Fruit fly (Drosophila melanogaster): Measurements from ENCODE around the gene CG12523.

CG12523 gene

DNA sequence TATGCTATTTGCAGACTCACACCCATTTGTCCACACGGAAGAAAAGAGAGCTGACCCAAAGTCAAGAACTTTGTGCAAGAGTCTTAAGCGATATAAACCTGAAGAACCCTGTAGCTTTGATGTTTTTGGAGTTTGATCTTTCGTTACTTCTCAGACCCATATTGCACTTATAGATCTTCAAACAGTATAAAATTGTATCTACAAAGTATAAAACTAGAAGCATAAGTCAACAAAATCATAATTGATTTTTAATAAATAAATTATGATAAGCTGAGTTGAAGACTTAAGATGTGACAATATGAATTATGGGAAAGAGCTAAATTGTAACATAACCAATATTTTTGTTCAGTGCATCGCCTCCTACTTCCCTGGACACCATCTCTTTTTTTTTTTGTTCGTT is 26.4 kb downstream of the CG12523 start (continued):
- TF ChIP-seq Tbp (GFP tag; optimal IDR thresholded peaks at IDR 0.05) (no peak), gsb (GFP tag; IDR thresholded peaks at IDR 0.05) (no peak), ara (GFP tag; IDR thresholded peaks at IDR 0.05) (no peak), emc (GFP tag; optimal IDR thresholded peaks at IDR 0.05) (no peak), Hey (tag; optimal IDR thresholded peaks at IDR 0.05) (no peak), fd3F (GFP tag; optimal IDR thresholded peaks at IDR 0.05) (no peak), Hr3 (GFP tag; optimal IDR thresholded peaks at IDR 0.05) (peak; percentile 17), NC2β (GFP tag; optimal IDR thresholded peaks at IDR 0.05) (no peak), wdn (GFP tag; IDR thresholded peaks at IDR 0.05) (no peak), zen (tag; optimal IDR thresholded peaks at IDR 0.05) (no peak), Chrac-16 (GFP tag; optimal IDR thresholded peaks at IDR 0.05) (no peak), CG10462 (GFP tag; optimal IDR thresholded peaks at IDR 0.05) (no peak), CG1233 (GFP tag; optimal IDR thresholded peaks at IDR 0.05) (peak; percentile 13), Mes4 (GFP tag; optimal IDR thresholded peaks at IDR 0.05) (no peak), CG8281 (tag; optimal IDR thresholded peaks at IDR 0.05) (peak; percentile 7), CoRest (tag; optimal IDR thresholded peaks at IDR 0.05) (peak; percentile 39), bowl (GFP tag; IDR thresholded peaks at IDR 0.05) (no peak), Nf-YB (GFP tag; optimal IDR thresholded peaks at IDR 0.05) (peak; percentile 13), schlank (tag; optimal IDR thresholded peaks at IDR 0.05) (no peak), CG33557 (GFP tag; optimal IDR thresholded peaks at IDR 0.05) (no peak), cas (GFP tag; IDR thresholded peaks at IDR 0.05) (no peak), slbo (GFP tag; IDR thresholded peaks at IDR 0.05) (peak; percentile 27; the same call in 1 of the 2 replicates), BtbVII (GFP tag; optimal IDR thresholded peaks at IDR 0.05) (peak; percentile 26), az2 (GFP tag; optimal IDR thresholded peaks at IDR 0.05) (no peak), Aef1 (GFP tag; IDR thresholded peaks at IDR 0.05) (no peak), chif (GFP tag; optimal IDR thresholded peaks at IDR 0.05) (no peak), gro (GFP tag; optimal IDR thresholded peaks at IDR 0.05) (no peak), dmrt11E (tag; optimal IDR thresholded peaks at IDR 0.05) (no peak), Camta (GFP tag; optimal IDR thresholded peaks at IDR 0.05) (no peak), CG18619 (GFP tag; optimal IDR thresholded peaks at IDR 0.05) (peak; percentile 57), tna (GFP tag; IDR thresholded peaks at IDR 0.05; ENCODE audit: partially characterized antibody) (no peak), CG6689 (GFP tag; IDR thresholded peaks at IDR 0.05) (no peak), CTCF (GFP tag; optimal IDR thresholded peaks at IDR 0.05) (no peak), Doc2 (GFP tag; IDR thresholded peaks at IDR 0.05) (no peak), vnd (GFP tag; IDR thresholded peaks at IDR 0.05; ENCODE audit: partially characterized antibody) (no peak), prd (optimal IDR thresholded peaks at IDR 0.05) (no peak), prd (GFP tag; IDR thresholded peaks at IDR 0.05) (no peak), CG7963 (GFP tag; IDR thresholded peaks at IDR 0.05; ENCODE audit: partially characterized antibody) (no peak), Antp (GFP tag; optimal IDR thresholded peaks at IDR 0.05) (no peak), MBD-R2 (GFP tag; IDR thresholded peaks at IDR 0.05) (no peak), CG9817 (tag; optimal IDR thresholded peaks at IDR 0.05) (peak; percentile 7), CG1024 (GFP tag; IDR thresholded peaks at IDR 0.05) (no peak), mld (GFP tag; IDR thresholded peaks at IDR 0.05; ENCODE audit: partially characterized antibody) (no peak), CG16863 (GFP tag; optimal IDR thresholded peaks at IDR 0.05) (no peak), Bteb2 (GFP tag; optimal IDR thresholded peaks at IDR 0.05) (no peak), CG6765 (GFP tag; optimal IDR thresholded peaks at IDR 0.05) (peak; percentile 3), CG10565 (GFP tag; optimal IDR thresholded peaks at IDR 0.05) (no peak), Hmr (GFP tag; optimal IDR thresholded peaks at IDR 0.05) (peak; percentile 60), tap (tag; optimal IDR thresholded peaks at IDR 0.05) (no peak), sens (GFP tag) (no peak), exex (tag; optimal IDR thresholded peaks at IDR 0.05) (no peak), Ravus (GFP tag; IDR thresholded peaks at IDR 0.05) (no peak), CG13775 (GFP tag; optimal IDR thresholded peaks at IDR 0.05) (no peak), Dip3 (GFP tag; optimal IDR thresholded peaks at IDR 0.05) (no peak)
